Worm (Caenorhabditis elegans) whole organism, young adult: ENCODE results near the gene F08F3.10.

Experiments used
- B0336.3 ChIP-seq: fragments of 200-800 bp; sonication (Bioruptor generic); IDR thresholded peaks from 2 replicates; pipeline ENCODE4 v1.3.6; 2022; ENCODE audit warnings: missing genetic modification characterization, missing compliant biosample characterization
- F23B12.7 ChIP-seq: sonication (generic microtip); optimal IDR thresholded peaks from 2 replicates; lab custom pipeline; 2017; ENCODE audit warnings: missing genetic modification characterization, mild to moderate bottlenecking, missing compliant biosample characterization, antibody characterized with exemption, moderate library complexity; ENCODE audit not compliant: insufficient read depth
- F33H1.4 ChIP-seq: fragments of 200-800 bp; sonication (Bioruptor generic); IDR thresholded peaks from 2 replicates; pipeline ENCODE4 v1.3.6; 2022; ENCODE audit warnings: missing genetic modification reagents, missing genetic modification characterization, missing compliant biosample characterization
- F39B2.1 ChIP-seq: fragments of 200-800 bp; sonication (Bioruptor generic); IDR thresholded peaks from 2 replicates; pipeline ENCODE4 v1.3.6; 2022; ENCODE audit warnings: missing genetic modification reagents, missing genetic modification characterization, missing compliant biosample characterization
- K12H6.12 ChIP-seq: fragments of 200-800 bp; sonication (Bioruptor generic); optimal IDR thresholded peaks from 2 replicates; lab custom pipeline; 2018; ENCODE audit warnings: mild to moderate bottlenecking, missing genetic modification characterization, missing compliant biosample characterization
- Y53G8AR.9 ChIP-seq: fragments of 200-800 bp; sonication (Bioruptor generic); conservative IDR thresholded peaks from 2 replicates; pipeline ENCODE4 v1.3.6; 2022; ENCODE audit warnings: missing genetic modification reagents, missing genetic modification characterization, missing compliant biosample characterization
- ZK185.1 ChIP-seq: sonication (generic microtip); optimal IDR thresholded peaks from 2 replicates; lab custom pipeline; 2016; ENCODE audit warnings: mild to moderate bottlenecking, missing genetic modification characterization, missing compliant biosample characterization; ENCODE audit not compliant: poor library complexity, severe bottlenecking
- akir-1 ChIP-seq: fragments of 200-800 bp; sonication (Bioruptor generic); optimal IDR thresholded peaks from 2 replicates; lab custom pipeline; 2018; ENCODE audit warnings: mild to moderate bottlenecking, missing genetic modification characterization, moderate library complexity, missing compliant biosample characterization
- ama-1 ChIP-seq, 3 experiments: fragments of 150-350 bp in 1 of 3; sonication (generic microtip) in 2 of 3; optimal IDR thresholded peaks; 2 replicates each; lab custom pipeline; 2014 to 2018; ENCODE audit warnings: missing biosample characterization in 2 of 3, missing genetic modification characterization in 2 of 3, missing genetic modification reagents in 2 of 3
- athp-1 ChIP-seq: sonication (generic microtip); optimal IDR thresholded peaks from 2 replicates; lab custom pipeline; 2017; ENCODE audit warnings: mild to moderate bottlenecking, missing genetic modification characterization, missing compliant biosample characterization
- ccch-3 ChIP-seq: fragments of 200-800 bp; sonication (Bioruptor generic); optimal IDR thresholded peaks from 2 replicates; lab custom pipeline; 2018; ENCODE audit warnings: mild to moderate bottlenecking, missing genetic modification characterization, missing compliant biosample characterization
- cebp-1 ChIP-seq, 2 experiments: fragments of 200-800 bp in 1 of 2; sonication (Bioruptor generic) in 1 of 2; sonication (generic microtip) in 1 of 2; IDR thresholded peaks in 1 of 2; optimal IDR thresholded peaks in 1 of 2; 2 replicates each; pipeline versions ENCODE4 v1.3.6 to Lab custom; 2017 to 2022; ENCODE audit warnings: missing compliant biosample characterization in 2 of 2, missing genetic modification characterization in 2 of 2, mild to moderate bottlenecking in 1 of 2, missing genetic modification reagents in 1 of 2, moderate library complexity in 1 of 2
- ceh-27 ChIP-seq: fragments of 200-800 bp; sonication (Bioruptor generic); optimal IDR thresholded peaks from 2 replicates; lab custom pipeline; 2018; ENCODE audit warnings: mild to moderate bottlenecking, missing genetic modification characterization, moderate library complexity, missing compliant biosample characterization
- ceh-58 ChIP-seq: fragments of 200-800 bp; sonication (Bioruptor generic); IDR thresholded peaks from 2 replicates; pipeline ENCODE4 v1.3.6; 2022; ENCODE audit warnings: missing genetic modification characterization, missing compliant biosample characterization
- ceh-91 ChIP-seq: fragments of 200-800 bp; sonication (Bioruptor generic); IDR thresholded peaks from 2 replicates; pipeline ENCODE4 v1.3.6; 2022; ENCODE audit warnings: missing genetic modification reagents, missing genetic modification characterization, missing compliant biosample characterization
- die-1 ChIP-seq: sonication (generic microtip); optimal IDR thresholded peaks from 2 replicates; lab custom pipeline; 2016; ENCODE audit warnings: missing genotype, mild to moderate bottlenecking, missing genetic modification characterization, missing compliant biosample characterization
- dpff-1 ChIP-seq: sonication (generic microtip); optimal IDR thresholded peaks from 2 replicates; lab custom pipeline; 2017; ENCODE audit warnings: mild to moderate bottlenecking, missing genetic modification characterization, missing compliant biosample characterization
- dpl-1 ChIP-seq: fragments of 150-350 bp; optimal IDR thresholded peaks from 2 replicates; lab custom pipeline; 2014; ENCODE audit warnings: missing biosample characterization, missing genetic modification reagents, missing genetic modification characterization
- efl-1 ChIP-seq: fragments of 150-350 bp; optimal IDR thresholded peaks from 2 replicates; lab custom pipeline; 2014; ENCODE audit warnings: missing biosample characterization, missing genetic modification reagents, missing genetic modification characterization
- egl-18 ChIP-seq: fragments of 200-800 bp; sonication (Bioruptor generic); IDR thresholded peaks from 2 replicates; pipeline ENCODE4 v1.3.6; 2022; ENCODE audit warnings: missing genetic modification reagents, missing genetic modification characterization, missing compliant biosample characterization
- ekl-4 ChIP-seq: fragments of 200-800 bp; sonication (Bioruptor generic); IDR thresholded peaks from 2 replicates; pipeline ENCODE4 v1.3.6; 2022; ENCODE audit warnings: missing genetic modification reagents, missing genetic modification characterization, missing compliant biosample characterization
- him-1 ChIP-seq: sonication (generic microtip); optimal IDR thresholded peaks from 2 replicates; lab custom pipeline; 2016; ENCODE audit warnings: missing genotype, missing genetic modification reagents, missing genetic modification characterization, missing compliant biosample characterization
- hlh-12 ChIP-seq: sonication (generic microtip); optimal IDR thresholded peaks from 2 replicates; lab custom pipeline; 2016; ENCODE audit warnings: missing genetic modification characterization, missing compliant biosample characterization
- hmg-20 ChIP-seq: fragments of 200-800 bp; sonication (Bioruptor generic); IDR thresholded peaks from 2 replicates; pipeline ENCODE4 v1.3.6; 2022; ENCODE audit warnings: missing genetic modification reagents, missing genetic modification characterization, missing compliant biosample characterization
- hsf-1 ChIP-seq: fragments of 200-800 bp; sonication (Bioruptor generic); IDR thresholded peaks from 2 replicates; pipeline ENCODE4 v1.3.6; 2022; ENCODE audit warnings: missing genetic modification reagents, missing genetic modification characterization, missing compliant biosample characterization
- let-607 ChIP-seq, 2 experiments: fragments of 200-800 bp in 1 of 2; sonication (Bioruptor generic) in 1 of 2; sonication (generic microtip) in 1 of 2; optimal IDR thresholded peaks; 2 replicates each; lab custom pipeline; 2016 to 2018; ENCODE audit warnings: mild to moderate bottlenecking in 2 of 2, missing compliant biosample characterization in 2 of 2, missing genetic modification characterization in 2 of 2, moderate library complexity in 2 of 2, missing genotype in 1 of 2
- lir-1 ChIP-seq: fragments of 200-800 bp; sonication (Bioruptor generic); conservative IDR thresholded peaks from 2 replicates; pipeline ENCODE4 v1.3.6; 2022; ENCODE audit warnings: missing genetic modification reagents, missing genetic modification characterization, missing compliant biosample characterization
- lsy-27 ChIP-seq: sonication (generic microtip); optimal IDR thresholded peaks from 2 replicates; lab custom pipeline; 2017; ENCODE audit warnings: missing genetic modification characterization, mild to moderate bottlenecking, missing compliant biosample characterization, antibody characterized with exemption, missing genotype, borderline replicate concordance; ENCODE audit not compliant: insufficient read depth
- madf-10 ChIP-seq: sonication (generic microtip); optimal IDR thresholded peaks from 2 replicates; lab custom pipeline; 2016; ENCODE audit warnings: mild to moderate bottlenecking, missing genetic modification characterization, missing compliant biosample characterization
- madf-3 ChIP-seq: fragments of 200-800 bp; sonication (Bioruptor generic); IDR thresholded peaks from 2 replicates; pipeline ENCODE4 v1.3.6; 2022; ENCODE audit warnings: missing genetic modification reagents, missing genetic modification characterization, missing compliant biosample characterization
- mel-28 ChIP-seq: sonication (generic microtip); optimal IDR thresholded peaks from 2 replicates; lab custom pipeline; 2016; ENCODE audit warnings: borderline replicate concordance, mild to moderate bottlenecking, missing genetic modification characterization, missing compliant biosample characterization
- nfya-1 ChIP-seq: sonication (generic microtip); optimal IDR thresholded peaks from 2 replicates; lab custom pipeline; 2017; ENCODE audit warnings: antibody characterized with exemption, missing compliant biosample characterization, missing genetic modification characterization, borderline replicate concordance; ENCODE audit not compliant: insufficient read depth
- nfya-2 ChIP-seq: fragments of 200-800 bp; sonication (Bioruptor generic); IDR thresholded peaks from 2 replicates; pipeline ENCODE4 v1.3.6; 2022; ENCODE audit warnings: missing genetic modification reagents, missing genetic modification characterization, missing compliant biosample characterization
- nhr-120 ChIP-seq: fragments of 200-800 bp; sonication (Bioruptor generic); IDR thresholded peaks from 2 replicates; pipeline ENCODE4 v1.3.6; 2022; ENCODE audit warnings: missing genetic modification characterization, missing compliant biosample characterization
- nhr-80 ChIP-seq: sonication (generic microtip); optimal IDR thresholded peaks from 2 replicates; lab custom pipeline; 2016; ENCODE audit warnings: missing genetic modification characterization, missing compliant biosample characterization
- nhr-90 ChIP-seq: sonication (generic microtip); optimal IDR thresholded peaks from 2 replicates; lab custom pipeline; 2016; ENCODE audit warnings: missing genotype, mild to moderate bottlenecking, missing genetic modification characterization, missing compliant biosample characterization
- pbrm-1 ChIP-seq: fragments of 200-800 bp; sonication (Bioruptor generic); IDR thresholded peaks from 2 replicates; pipeline ENCODE4 v1.3.6; 2022; ENCODE audit warnings: missing genetic modification reagents, missing genetic modification characterization, missing compliant biosample characterization
- rec-8 ChIP-seq, 2 experiments: sonication (generic microtip); optimal IDR thresholded peaks; 2 replicates each; lab custom pipeline; 2016; ENCODE audit warnings: mild to moderate bottlenecking in 2 of 2, missing genetic modification characterization in 2 of 2, missing genetic modification reagents in 2 of 2, missing genotype in 2 of 2, missing biosample characterization in 1 of 2, missing compliant biosample characterization in 1 of 2, moderate library complexity in 1 of 2
- rpc-1 ChIP-seq, 2 experiments: fragments of 150-350 bp in 1 of 2; sonication (generic microtip) in 1 of 2; optimal IDR thresholded peaks; 2 replicates each; lab custom pipeline; 2014 to 2018; ENCODE audit warnings: missing biosample characterization in 1 of 2, missing genetic modification characterization in 1 of 2, missing genetic modification reagents in 1 of 2, missing genotype in 1 of 2
- snpc-1.1 ChIP-seq: sonication (generic microtip); optimal IDR thresholded peaks from 2 replicates; lab custom pipeline; 2017; ENCODE audit warnings: missing genetic modification characterization, mild to moderate bottlenecking, missing compliant biosample characterization, antibody characterized with exemption, moderate library complexity, missing genotype, missing genetic modification reagents; ENCODE audit not compliant: insufficient read depth
- snpc-3.4 ChIP-seq: sonication (generic microtip); optimal IDR thresholded peaks from 2 replicates; lab custom pipeline; 2017; ENCODE audit warnings: missing genetic modification characterization, mild to moderate bottlenecking, missing compliant biosample characterization, antibody characterized with exemption, moderate library complexity, missing genotype, missing genetic modification reagents
- somi-1 ChIP-seq: fragments of 200-800 bp; sonication (Bioruptor generic); optimal IDR thresholded peaks from 2 replicates; lab custom pipeline; 2018; ENCODE audit warnings: mild to moderate bottlenecking, missing genetic modification characterization, missing compliant biosample characterization
- tlf-1 ChIP-seq: fragments of 200-800 bp; sonication (Bioruptor generic); optimal IDR thresholded peaks from 2 replicates; lab custom pipeline; 2018; ENCODE audit warnings: mild to moderate bottlenecking, missing genetic modification characterization, missing compliant biosample characterization
- xnd-1 ChIP-seq: sonication (generic microtip); optimal IDR thresholded peaks from 2 replicates; lab custom pipeline; 2016; ENCODE audit warnings: missing genotype, missing genetic modification reagents, missing genetic modification characterization, missing compliant biosample characterization
- zfh-2 ChIP-seq: fragments of 200-800 bp; sonication (Bioruptor generic); conservative IDR thresholded peaks from 2 replicates; pipeline ENCODE4 v1.3.6; 2022; ENCODE audit warnings: missing genetic modification reagents, missing genetic modification characterization, missing compliant biosample characterization
- ztf-26 ChIP-seq: sonication (generic microtip); optimal IDR thresholded peaks from 2 replicates; lab custom pipeline; 2017; ENCODE audit warnings: missing genetic modification characterization, missing compliant biosample characterization
- ztf-28 ChIP-seq: fragments of 200-800 bp; sonication (Bioruptor generic); IDR thresholded peaks from 2 replicates; pipeline ENCODE4 v1.3.6; 2022; ENCODE audit warnings: missing genetic modification reagents, missing genetic modification characterization, missing compliant biosample characterization

F08F3.10 gene

DNA sequence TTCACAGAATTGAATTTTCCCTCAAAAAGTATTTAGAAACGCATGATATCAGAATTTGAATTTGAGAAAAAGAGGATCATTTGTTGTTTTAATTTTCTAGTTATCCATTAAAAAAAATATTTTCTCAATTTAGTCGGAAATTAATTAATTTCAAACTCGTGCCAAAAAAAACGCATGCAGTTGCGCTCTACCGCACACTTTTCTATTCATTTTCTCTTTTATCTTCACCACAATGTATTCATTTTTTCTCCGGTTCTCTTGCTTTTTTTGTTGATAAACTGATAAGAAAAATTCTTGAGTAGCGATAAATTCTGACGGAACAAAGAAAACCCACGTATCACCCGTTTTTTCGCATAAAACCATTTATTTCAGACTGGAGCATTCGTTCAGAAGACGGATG, 19.9 kb downstream of the F08F3.10 start, which contains the start of gene acl-6 (continued):
- peak; percentile 31 for TF ChIP-seq dpl-1 (GFP tag; lab: Kevin White, UChicago)
- TF ChIP-seq ccch-3 (GFP tag; lab: Kevin White, UChicago) = no peak
- no peak for TF ChIP-seq athp-1 (tag; lab: Kevin White, UChicago)
- no peak for TF ChIP-seq rpc-1 (optimal IDR thresholded peaks at IDR 0.05; lab: Kevin White, UChicago)
- TF ChIP-seq rpc-1 (tag; optimal IDR thresholded peaks at IDR 0.05; lab: Kevin White, UChicago) = no peak
- no peak for TF ChIP-seq hsf-1
- TF ChIP-seq madf-3 (GFP tag; lab: Robert Waterston, UW) = no peak
- TF ChIP-seq F39B2.1 (GFP tag; lab: Robert Waterston, UW) = no peak
- peak; percentile 60 for TF ChIP-seq F23B12.7 (tag; lab: Kevin White, UChicago)
- TF ChIP-seq dpff-1 (tag; lab: Kevin White, UChicago) = no peak
- no peak for TF ChIP-seq snpc-3.4 (tag; lab: Kevin White, UChicago)
- no peak for TF ChIP-seq nfya-1 (tag; lab: Kevin White, UChicago)
- no peak for TF ChIP-seq somi-1 (GFP tag; lab: Kevin White, UChicago)
- TF ChIP-seq snpc-1.1 (tag; lab: Kevin White, UChicago) = no peak
- TF ChIP-seq ama-1 (optimal IDR thresholded peaks at IDR 0.05; lab: Kevin White, UChicago) = no peak
- no peak for TF ChIP-seq ama-1 (GFP tag; optimal IDR thresholded peaks at IDR 0.05; lab: Kevin White, UChicago)
- TF ChIP-seq hlh-12 (tag; lab: Kevin White, UChicago) = no peak
- TF ChIP-seq cebp-1 (GFP tag; IDR thresholded peaks at IDR 0.05; lab: Robert Waterston, UW) = no peak
- TF ChIP-seq cebp-1 (tag; optimal IDR thresholded peaks at IDR 0.05; lab: Kevin White, UChicago) = peak; percentile 51
- TF ChIP-seq pbrm-1 (GFP tag; lab: Robert Waterston, UW) = no peak
- no peak for TF ChIP-seq ztf-28
- no peak for TF ChIP-seq rec-8 (tag; optimal IDR thresholded peaks at IDR 0.05; lab: Kevin White, UChicago)
- TF ChIP-seq ZK185.1 (tag; lab: Kevin White, UChicago) = no peak
- no peak for TF ChIP-seq ceh-58 (GFP tag; lab: Robert Waterston, UW)
- TF ChIP-seq xnd-1 (tag; lab: Kevin White, UChicago) = no peak
- TF ChIP-seq nhr-80 (tag; lab: Kevin White, UChicago) = peak; percentile 98
- no peak for TF ChIP-seq K12H6.12 (tag; lab: Kevin White, UChicago)
- TF ChIP-seq tlf-1 (GFP tag; lab: Kevin White, UChicago) = no peak
- no peak for TF ChIP-seq hmg-20 (GFP tag; lab: Robert Waterston, UW)
- TF ChIP-seq ceh-91 = no peak
- TF ChIP-seq madf-10 = no peak
- TF ChIP-seq ztf-26 (tag; lab: Kevin White, UChicago) = no peak
- peak; percentile 1 for TF ChIP-seq nhr-90 (tag; lab: Kevin White, UChicago)
- no peak for TF ChIP-seq B0336.3
- TF ChIP-seq zfh-2 (GFP tag; lab: Robert Waterston, UW) = no peak
- no peak for TF ChIP-seq him-1 (tag; lab: Kevin White, UChicago)
- no peak for TF ChIP-seq nhr-120 (GFP tag; lab: Robert Waterston, UW)
- TF ChIP-seq let-607 (tag; optimal IDR thresholded peaks at IDR 0.05; lab: Kevin White, UChicago) = peak in 1 of 2 experiments; percentile 16
- no peak for TF ChIP-seq nfya-2 (GFP tag; lab: Robert Waterston, UW)
- TF ChIP-seq lsy-27 (tag; lab: Kevin White, UChicago) = no peak
- peak; percentile 43 for TF ChIP-seq efl-1 (GFP tag; lab: Kevin White, UChicago)
- TF ChIP-seq F33H1.4 (GFP tag; lab: Robert Waterston, UW) = no peak
- TF ChIP-seq ekl-4 (GFP tag; lab: Robert Waterston, UW) = no peak
- no peak for TF ChIP-seq Y53G8AR.9 (GFP tag; lab: Robert Waterston, UW)
- no peak for TF ChIP-seq egl-18 (GFP tag; lab: Robert Waterston, UW)
- TF ChIP-seq ceh-27 (GFP tag; lab: Kevin White, UChicago) = no peak
- no peak for TF ChIP-seq die-1 (tag; lab: Kevin White, UChicago)
- no peak for TF ChIP-seq akir-1 (GFP tag; lab: Kevin White, UChicago)
- TF ChIP-seq lir-1 (GFP tag; lab: Robert Waterston, UW) = no peak
- TF ChIP-seq mel-28 (tag; lab: Kevin White, UChicago) = no peak
